Worm (Caenorhabditis elegans) whole organism, L4 larva: ENCODE measurements around the gene C03H12.1.
A peak's percentile ranks its signal among the peaks of the same experiment; 100 is the strongest.

Experiments used
- D1046.2 ChIP-seq: fragments of 200-800 bp; sonication (Bioruptor generic); IDR thresholded peaks from 2 replicates; pipeline ENCODE4 v1.3.6; 2022; ENCODE audit warnings: missing genetic modification characterization, missing compliant biosample characterization
- F10B5.3 ChIP-seq: sonication (generic microtip); optimal IDR thresholded peaks from 2 replicates; lab custom pipeline; 2016; ENCODE audit warnings: mild to moderate bottlenecking, missing genetic modification characterization, missing compliant biosample characterization
- F37D6.2 ChIP-seq: sonication (generic microtip); optimal IDR thresholded peaks from 2 replicates; lab custom pipeline; 2016; ENCODE audit warnings: mild to moderate bottlenecking, missing genetic modification characterization, missing compliant biosample characterization
- R02D3.7 ChIP-seq: fragments of 150-350 bp; sonication (generic microtip); optimal IDR thresholded peaks from 3 replicates; lab custom pipeline; 2014; ENCODE audit warnings: missing biosample characterization, missing genetic modification characterization
- Y48G9A.11 ChIP-seq: fragments of 200-800 bp; sonication (Bioruptor generic); IDR thresholded peaks from 2 replicates; pipeline ENCODE4 v1.3.6; 2022; ENCODE audit warnings: missing genetic modification reagents, missing genetic modification characterization, missing compliant biosample characterization
- Y5F2A.4 ChIP-seq: fragments of 200-800 bp; sonication (Bioruptor generic); optimal IDR thresholded peaks from 2 replicates; lab custom pipeline; 2018; ENCODE audit warnings: mild to moderate bottlenecking, missing genetic modification characterization, missing compliant biosample characterization
- aha-1 ChIP-seq: fragments of 150-350 bp; peaks from one replicate; lab custom pipeline; 2014; ENCODE audit warnings: missing biosample characterization, missing genetic modification characterization
- ama-1 ChIP-seq: fragments of 150-350 bp; optimal IDR thresholded peaks from 2 replicates; lab custom pipeline; 2014; ENCODE audit warnings: inconsistent platforms, mixed read lengths
- ceh-28 ChIP-seq: fragments of 150-350 bp; optimal IDR thresholded peaks from 2 replicates; lab custom pipeline; 2014; ENCODE audit warnings: missing biosample characterization, missing genetic modification reagents, missing genetic modification characterization
- cey-2 ChIP-seq: sonication (generic microtip); optimal IDR thresholded peaks from 3 replicates; lab custom pipeline; 2017; ENCODE audit warnings: missing genetic modification characterization, mild to moderate bottlenecking, missing compliant biosample characterization, antibody characterized with exemption, borderline replicate concordance; ENCODE audit not compliant: insufficient read depth
- daf-16 ChIP-seq, 3 experiments: sonication (generic microtip); optimal IDR thresholded peaks; 2 replicates each; lab custom pipeline; 2016 to 2017; ENCODE audit warnings: missing genetic modification characterization in 3 of 3, missing genetic modification reagents in 3 of 3, mild to moderate bottlenecking in 2 of 3, missing compliant biosample characterization in 2 of 3, missing biosample characterization in 1 of 3, moderate library complexity in 1 of 3
- dmd-6 ChIP-seq: fragments of 200-800 bp; sonication (Bioruptor generic); IDR thresholded peaks from 2 replicates; pipeline ENCODE4 v1.3.6; 2022; ENCODE audit warnings: missing genetic modification reagents, missing genetic modification characterization, missing compliant biosample characterization
- dve-1 ChIP-seq: sonication (generic microtip); optimal IDR thresholded peaks from 2 replicates; lab custom pipeline; 2017; ENCODE audit warnings: antibody characterized with exemption, mild to moderate bottlenecking, missing genetic modification characterization, missing compliant biosample characterization; ENCODE audit not compliant: insufficient read depth
- gei-8 ChIP-seq: fragments of 200-800 bp; sonication (Bioruptor generic); optimal IDR thresholded peaks from 2 replicates; lab custom pipeline; 2018; ENCODE audit warnings: mild to moderate bottlenecking, missing genetic modification characterization, missing compliant biosample characterization
- hif-1 ChIP-seq, 2 experiments: sonication (generic microtip); optimal IDR thresholded peaks; 2 replicates each; lab custom pipeline; 2016 to 2017; ENCODE audit warnings: missing compliant biosample characterization in 2 of 2, missing genetic modification characterization in 2 of 2, missing genetic modification reagents in 2 of 2, missing genotype in 2 of 2, mild to moderate bottlenecking in 1 of 2
- hlh-11 ChIP-seq: fragments of 200-800 bp; sonication (Bioruptor generic); optimal IDR thresholded peaks from 2 replicates; lab custom pipeline; 2018; ENCODE audit warnings: mild to moderate bottlenecking, missing genetic modification characterization, missing compliant biosample characterization
- hlh-30 ChIP-seq: sonication (generic microtip); optimal IDR thresholded peaks from 2 replicates; lab custom pipeline; 2017; ENCODE audit warnings: antibody characterized with exemption, mild to moderate bottlenecking, missing genetic modification characterization, missing compliant biosample characterization; ENCODE audit not compliant: insufficient read depth
- hmg-1.1 ChIP-seq: fragments of 200-800 bp; sonication (Bioruptor generic); IDR thresholded peaks from 2 replicates; pipeline ENCODE4 v1.3.6; 2022; ENCODE audit warnings: missing genetic modification reagents, missing genetic modification characterization, missing compliant biosample characterization
- lim-7 ChIP-seq: fragments of 200-800 bp; sonication (Bioruptor generic); IDR thresholded peaks from 2 replicates; pipeline ENCODE4 v1.3.6; 2022; ENCODE audit warnings: missing genetic modification characterization, missing compliant biosample characterization
- lin-13 ChIP-seq: fragments of 150-350 bp; optimal IDR thresholded peaks from 2 replicates; lab custom pipeline; 2014; ENCODE audit warnings: missing biosample characterization, missing genetic modification reagents, missing genetic modification characterization
- lsy-2 ChIP-seq, 2 experiments: fragments of 150-350 bp in 1 of 2; sonication (generic microtip) in 1 of 2; optimal IDR thresholded peaks; 2 replicates each; lab custom pipeline; 2014 to 2017; ENCODE audit warnings: missing biosample characterization in 2 of 2, missing genetic modification characterization in 2 of 2
- madf-9 ChIP-seq: fragments of 200-800 bp; sonication (Bioruptor generic); conservative IDR thresholded peaks from 2 replicates; pipeline ENCODE4 v1.3.6; 2022; ENCODE audit warnings: missing genetic modification reagents, missing genetic modification characterization, missing compliant biosample characterization
- mdl-1 ChIP-seq, 2 experiments: fragments of 150-350 bp in 1 of 2; sonication (generic microtip) in 1 of 2; optimal IDR thresholded peaks; 2 replicates each; lab custom pipeline; 2014 to 2017; ENCODE audit warnings: missing biosample characterization in 2 of 2, missing genetic modification characterization in 2 of 2
- mep-1 ChIP-seq: fragments of 150-350 bp; sonication (generic microtip); optimal IDR thresholded peaks from 3 replicates; lab custom pipeline; 2014; ENCODE audit warnings: missing biosample characterization, missing genetic modification characterization
- mes-2 ChIP-seq: sonication (generic microtip); optimal IDR thresholded peaks from 2 replicates; lab custom pipeline; 2016; ENCODE audit warnings: missing genotype, mild to moderate bottlenecking, missing genetic modification characterization, missing compliant biosample characterization; ENCODE audit not compliant: poor library complexity, severe bottlenecking
- mxl-2 ChIP-seq: fragments of 200-800 bp; sonication (Bioruptor generic); conservative IDR thresholded peaks from 2 replicates; pipeline ENCODE4 v1.3.6; 2022; ENCODE audit warnings: missing genetic modification reagents, missing genetic modification characterization, missing compliant biosample characterization
- mxl-3 ChIP-seq: fragments of 200-800 bp; sonication (Bioruptor generic); optimal IDR thresholded peaks from 2 replicates; lab custom pipeline; 2018; ENCODE audit warnings: mild to moderate bottlenecking, missing genetic modification characterization, missing compliant biosample characterization
- nhr-11 ChIP-seq: fragments of 150-350 bp; optimal IDR thresholded peaks from 2 replicates; lab custom pipeline; 2014; ENCODE audit warnings: missing biosample characterization, missing genetic modification characterization
- nhr-111 ChIP-seq: fragments of 200-800 bp; sonication (Bioruptor generic); optimal IDR thresholded peaks from 2 replicates; lab custom pipeline; 2018; ENCODE audit warnings: mild to moderate bottlenecking, missing genetic modification characterization, missing compliant biosample characterization
- nhr-25 ChIP-seq: sonication (generic microtip); optimal IDR thresholded peaks from 2 replicates; lab custom pipeline; 2017; ENCODE audit warnings: missing genetic modification characterization, mild to moderate bottlenecking, missing compliant biosample characterization, antibody characterized with exemption, moderate library complexity, borderline replicate concordance; ENCODE audit not compliant: insufficient read depth
- nhr-28 ChIP-seq: fragments of 150-350 bp; optimal IDR thresholded peaks from 2 replicates; lab custom pipeline; 2014; ENCODE audit warnings: missing biosample characterization, missing genetic modification characterization
- nhr-48 ChIP-seq: sonication (generic microtip); optimal IDR thresholded peaks from 2 replicates; lab custom pipeline; 2016; ENCODE audit warnings: mild to moderate bottlenecking, missing genetic modification characterization, missing compliant biosample characterization
- nhr-6 ChIP-seq: fragments of 150-350 bp; optimal IDR thresholded peaks from 2 replicates; lab custom pipeline; 2014; ENCODE audit warnings: missing biosample characterization, missing genetic modification characterization
- nhr-76 ChIP-seq: fragments of 150-350 bp; optimal IDR thresholded peaks from 2 replicates; lab custom pipeline; 2014; ENCODE audit warnings: missing biosample characterization, missing genetic modification characterization
- nhr-77 ChIP-seq: fragments of 150-350 bp; optimal IDR thresholded peaks from 2 replicates; lab custom pipeline; 2014; ENCODE audit warnings: missing biosample characterization, missing genetic modification characterization
- pha-4 ChIP-seq, 2 experiments: fragments of 150-350 bp in 1 of 2; fragments of 200-800 bp in 1 of 2; sonication (Bioruptor generic) in 1 of 2; IDR thresholded peaks in 1 of 2; optimal IDR thresholded peaks in 1 of 2; 2 replicates each; pipeline versions ENCODE4 v1.3.6 to Lab custom; 2014 to 2022; ENCODE audit warnings: missing genetic modification characterization in 2 of 2, missing genetic modification reagents in 2 of 2, missing biosample characterization in 1 of 2, missing compliant biosample characterization in 1 of 2
- php-3 ChIP-seq: fragments of 200-800 bp; sonication (Bioruptor generic); IDR thresholded peaks from 2 replicates; pipeline ENCODE4 v1.3.6; 2022; ENCODE audit warnings: missing genetic modification reagents, missing genetic modification characterization, missing compliant biosample characterization
- saeg-2 ChIP-seq: fragments of 200-800 bp; sonication (Bioruptor generic); IDR thresholded peaks from 2 replicates; pipeline ENCODE4 v1.3.6; 2022; ENCODE audit warnings: missing genetic modification reagents, missing genetic modification characterization, missing compliant biosample characterization
- sdz-12 ChIP-seq: fragments of 200-800 bp; sonication (Bioruptor generic); optimal IDR thresholded peaks from 2 replicates; lab custom pipeline; 2018; ENCODE audit warnings: mild to moderate bottlenecking, missing genetic modification characterization, missing compliant biosample characterization
- set-16 ChIP-seq: fragments of 200-800 bp; sonication (Bioruptor generic); IDR thresholded peaks from 2 replicates; pipeline ENCODE4 v1.3.6; 2022; ENCODE audit warnings: missing genetic modification reagents, missing genetic modification characterization, missing compliant biosample characterization
- spr-1 ChIP-seq: sonication (generic microtip); optimal IDR thresholded peaks from 2 replicates; lab custom pipeline; 2016; ENCODE audit warnings: mild to moderate bottlenecking, missing genetic modification characterization, missing compliant biosample characterization
- tra-1 ChIP-seq: fragments of 200-800 bp; sonication (Bioruptor generic); IDR thresholded peaks from 2 replicates; pipeline ENCODE4 v1.3.6; 2022; ENCODE audit warnings: missing genetic modification reagents, missing genetic modification characterization, missing compliant biosample characterization
- unc-62 ChIP-seq, 3 experiments: fragments of 150-350 bp in 1 of 3; sonication (generic microtip); optimal IDR thresholded peaks in 2 of 3; peaks in 1 of 3; 1 replicate in 1 of 3; 2 replicates in 2 of 3; lab custom pipeline; 2014 to 2017; ENCODE audit warnings: missing biosample characterization in 3 of 3, missing genetic modification characterization in 3 of 3, missing genetic modification reagents in 3 of 3, missing genotype in 1 of 3
- vab-7 ChIP-seq: fragments of 200-800 bp; sonication (Bioruptor generic); IDR thresholded peaks from 2 replicates; pipeline ENCODE4 v1.3.6; 2022; ENCODE audit warnings: missing genetic modification reagents, missing genetic modification characterization, missing compliant biosample characterization
- zag-1 ChIP-seq: fragments of 150-350 bp; optimal IDR thresholded peaks from 2 replicates; lab custom pipeline; 2014; ENCODE audit warnings: missing biosample characterization, missing genetic modification characterization
- zfp-2 ChIP-seq: sonication (generic microtip); optimal IDR thresholded peaks from 2 replicates; lab custom pipeline; 2016; ENCODE audit warnings: mild to moderate bottlenecking, missing genetic modification characterization, missing compliant biosample characterization
- zip-11 ChIP-seq: fragments of 200-800 bp; sonication (Bioruptor generic); IDR thresholded peaks from 2 replicates; pipeline ENCODE4 v1.3.6; 2022; ENCODE audit warnings: missing genetic modification characterization, missing compliant biosample characterization
- ztf-7 ChIP-seq: fragments of 150-350 bp; optimal IDR thresholded peaks from 2 replicates; lab custom pipeline; 2014; ENCODE audit warnings: missing biosample characterization, missing genetic modification characterization

The C03H12.1 gene

ce11 chrX:15706108-15706676 is 16.9 kb downstream of the C03H12.1 start:
- no peak for TF ChIP-seq sdz-12 (GFP tag; lab: Kevin White, UChicago)
- no peak for TF ChIP-seq zag-1 (tag; lab: Kevin White, UChicago)
- no peak for TF ChIP-seq saeg-2 (GFP tag; lab: Robert Waterston, UW)
- TF ChIP-seq dve-1: peak; percentile 20
- no peak for TF ChIP-seq ceh-28
- TF ChIP-seq lin-13 (GFP tag; lab: Kevin White, UChicago): no peak
- peak in 1 of 2 experiments; percentile 60 for TF ChIP-seq mdl-1 (tag; optimal IDR thresholded peaks at IDR 0.05; lab: Kevin White, UChicago)
- no peak for TF ChIP-seq mxl-2 (GFP tag; lab: Robert Waterston, UW)
- TF ChIP-seq mep-1: peak; percentile 25
- TF ChIP-seq tra-1 (GFP tag; lab: Robert Waterston, UW): peak; percentile 53
- no peak for TF ChIP-seq zip-11 (GFP tag; lab: Robert Waterston, UW)
- TF ChIP-seq hlh-11 (tag; lab: Kevin White, UChicago): peak; percentile 76
- no peak for TF ChIP-seq nhr-6 (tag; lab: Kevin White, UChicago)
- TF ChIP-seq nhr-48 (tag; lab: Kevin White, UChicago): peak; percentile 98
- TF ChIP-seq dmd-6 (GFP tag; lab: Robert Waterston, UW): peak; percentile 63
- peak; percentile 78 for TF ChIP-seq hlh-30 (tag; lab: Kevin White, UChicago)
- TF ChIP-seq D1046.2 (GFP tag; lab: Robert Waterston, UW): no peak
- TF ChIP-seq cey-2: peak; percentile 25
- TF ChIP-seq nhr-25 (tag; lab: Kevin White, UChicago): no peak
- no peak for TF ChIP-seq unc-62 (GFP tag; optimal IDR thresholded peaks at IDR 0.05 in 1 of 2; lab: Kevin White, UChicago)
- no peak for TF ChIP-seq unc-62 (tag; optimal IDR thresholded peaks at IDR 0.05; lab: Kevin White, UChicago)
- no peak for TF ChIP-seq Y5F2A.4 (GFP tag; lab: Kevin White, UChicago)
- no peak for TF ChIP-seq F10B5.3
- TF ChIP-seq php-3 (GFP tag; lab: Robert Waterston, UW): no peak
- TF ChIP-seq nhr-28 (tag; lab: Kevin White, UChicago): peak; percentile 57
- peak; percentile 50 for TF ChIP-seq aha-1 (tag; lab: Kevin White, UChicago)
- TF ChIP-seq daf-16 (GFP tag; optimal IDR thresholded peaks at IDR 0.05; lab: Kevin White, UChicago): no peak
- TF ChIP-seq daf-16 (tag; optimal IDR thresholded peaks at IDR 0.05; lab: Kevin White, UChicago): no peak
- no peak for TF ChIP-seq hmg-1.1 (GFP tag; lab: Robert Waterston, UW)
- TF ChIP-seq madf-9 (GFP tag; lab: Robert Waterston, UW): no peak
- no peak for TF ChIP-seq lim-7 (GFP tag; lab: Robert Waterston, UW)
- TF ChIP-seq gei-8 (GFP tag; lab: Kevin White, UChicago): peak; percentile 59
- no peak for TF ChIP-seq mes-2 (tag; lab: Kevin White, UChicago)
- TF ChIP-seq R02D3.7 (tag; lab: Kevin White, UChicago): no peak
- TF ChIP-seq lsy-2 (tag; optimal IDR thresholded peaks at IDR 0.05; lab: Kevin White, UChicago): peak in 1 of 2 experiments; percentile 18
- TF ChIP-seq ztf-7: no peak
- TF ChIP-seq nhr-77 (tag; lab: Kevin White, UChicago): peak; percentile 17
- no peak for TF ChIP-seq hif-1 (tag; optimal IDR thresholded peaks at IDR 0.05; lab: Kevin White, UChicago)
- TF ChIP-seq F37D6.2 (tag; lab: Kevin White, UChicago): no peak
- TF ChIP-seq nhr-11 (tag; lab: Kevin White, UChicago): no peak
- no peak for TF ChIP-seq set-16 (GFP tag; lab: Robert Waterston, UW)
- no peak for TF ChIP-seq vab-7 (GFP tag; lab: Robert Waterston, UW)
- TF ChIP-seq ama-1 (lab: Kevin White, UChicago): no peak
- TF ChIP-seq pha-4 (GFP tag; IDR thresholded peaks at IDR 0.05; lab: Robert Waterston, UW): no peak
- TF ChIP-seq pha-4 (tag; optimal IDR thresholded peaks at IDR 0.05; lab: Kevin White, UChicago): no peak
- no peak for TF ChIP-seq Y48G9A.11 (GFP tag; lab: Robert Waterston, UW)
- TF ChIP-seq spr-1 (tag; lab: Kevin White, UChicago): no peak
- TF ChIP-seq nhr-76: no peak
- no peak for TF ChIP-seq nhr-111 (GFP tag; lab: Kevin White, UChicago)
- no peak for TF ChIP-seq zfp-2 (tag; lab: Kevin White, UChicago)
- TF ChIP-seq mxl-3: peak; percentile 60
